Worm (Caenorhabditis elegans): Measurements from ENCODE around the gene pfs-2.

DNA sequence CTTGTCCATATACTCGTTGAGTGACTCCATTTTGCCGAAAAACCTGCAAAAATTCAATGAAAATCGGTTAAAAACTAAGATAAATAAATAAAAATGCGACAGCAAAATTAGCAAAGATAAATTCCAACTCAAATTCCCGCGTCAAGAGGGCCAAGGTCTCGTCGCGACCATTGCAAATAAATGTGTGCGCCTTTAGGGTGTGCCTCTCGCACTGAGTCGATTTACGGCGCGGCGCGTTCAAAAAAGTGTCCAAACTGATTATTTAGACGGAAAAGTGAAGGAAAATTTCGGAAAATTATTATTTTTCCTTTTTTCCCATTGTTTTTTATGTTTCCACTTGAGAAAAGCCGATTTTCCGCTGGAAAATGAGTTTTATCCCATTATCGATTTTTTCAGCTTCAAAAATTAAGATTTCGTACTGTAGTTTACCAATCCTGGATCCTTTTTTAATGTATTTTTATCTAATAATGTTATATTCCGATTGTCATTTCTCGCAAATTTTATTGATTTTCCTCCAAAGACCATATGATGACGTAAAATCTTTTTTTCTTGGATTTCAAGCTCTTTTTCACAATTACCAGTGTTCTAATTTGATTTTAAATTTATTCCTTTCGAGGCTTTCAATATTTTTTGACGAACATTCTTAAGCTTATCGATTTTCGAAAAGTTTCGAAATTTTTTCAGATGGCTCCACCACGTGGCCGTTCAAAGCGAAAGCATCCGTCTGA, 32.0 kb downstream of the pfs-2 start, which contains the start of the genes kbp-3 and nurf-1:
- TF ChIP-seq mep-1 (tag; optimal IDR thresholded peaks at IDR 0.05) (peak; percentile 79), mls-2 (tag; optimal IDR thresholded peaks at IDR 0.05) (no peak), elt-1 (tag; optimal IDR thresholded peaks at IDR 0.05; ENCODE audit: borderline replicate concordance, insufficient read depth) (no peak), nhr-237 (tag; optimal IDR thresholded peaks at IDR 0.05) (peak; percentile 22), unc-39 (tag; optimal IDR thresholded peaks at IDR 0.05) (no peak)
